Fruit fly (Drosophila melanogaster): ENCODE measurements around the gene Cog3.
A peak's percentile ranks its signal among the peaks of the same experiment; 100 is the strongest.

DNA sequence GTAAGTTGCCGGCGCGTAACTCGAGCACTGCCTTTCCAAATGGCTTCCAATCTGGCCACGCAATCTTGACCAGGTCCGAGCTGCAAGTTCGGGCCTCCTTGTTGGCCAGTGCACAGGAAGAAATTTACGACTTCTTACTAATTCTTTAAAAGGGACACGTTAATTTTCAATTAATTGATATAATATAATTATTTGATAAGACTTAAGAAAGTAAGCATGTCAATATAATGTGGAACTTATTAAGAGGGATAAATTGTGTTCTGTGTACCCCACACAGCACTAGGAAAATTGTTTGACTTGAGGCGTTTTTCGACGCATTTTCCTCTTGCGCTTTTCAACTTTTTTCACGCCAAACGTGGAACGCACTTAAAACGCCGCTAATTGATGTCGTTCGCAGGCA lies 28.6 kb upstream of the Cog3 start:
- TF ChIP-seq Pif1B (GFP tag; optimal IDR thresholded peaks at IDR 0.05) = no peak
- 0 out of 2 replicates have a peak, but pooled peaks have one; percentile 9 for TF ChIP-seq CG32121 (GFP tag; IDR thresholded peaks at IDR 0.05)
- no peak for TF ChIP-seq CG8159 (tag; optimal IDR thresholded peaks at IDR 0.05)
- peak; percentile 40 for TF ChIP-seq CG8301 (tag; optimal IDR thresholded peaks at IDR 0.05)
- TF ChIP-seq CG34367 (tag; optimal IDR thresholded peaks at IDR 0.05) = no peak
- TF ChIP-seq CG12605 (GFP tag; IDR thresholded peaks at IDR 0.05) = peak; percentile 53; the same call in 1 of the 2 replicates
- no peak for TF ChIP-seq Pif1A (GFP tag; optimal IDR thresholded peaks at IDR 0.05)
- TF ChIP-seq CG15710 (tag; optimal IDR thresholded peaks at IDR 0.05) = no peak
- no peak for TF ChIP-seq rn (GFP tag; IDR thresholded peaks at IDR 0.05)
- no peak for TF ChIP-seq EcR (GFP tag; optimal IDR thresholded peaks at IDR 0.05)
- peak; percentile 7; the same call in 1 of the 2 replicates for TF ChIP-seq Ets98B (GFP tag; IDR thresholded peaks at IDR 0.05)
- TF ChIP-seq CG10348 (GFP tag; IDR thresholded peaks at IDR 0.05) = no peak
- no peak for TF ChIP-seq CG9948 (tag; optimal IDR thresholded peaks at IDR 0.05)
